Fruit fly (Drosophila melanogaster) whole organism, embryonic: ENCODE results near the gene Myo95E.

Source experiments
- Asciz ChIP-seq: fragments of 200-800 bp; sonication (Bioruptor generic); optimal IDR thresholded peaks from 2 replicates; lab custom pipeline; 2017; ENCODE audit warnings: missing biosample characterization, mild to moderate bottlenecking, missing genetic modification characterization, missing genetic modification reagents
- Atf6 ChIP-seq: fragments of 200-800 bp; sonication (Bioruptor generic); IDR thresholded peaks from 2 replicates; pipeline ENCODE4 v1.3.6; 2022; ENCODE audit warnings: missing biosample characterization, missing genetic modification characterization
- Awh ChIP-seq: fragments of 200-800 bp; sonication (Bioruptor generic); IDR thresholded peaks from 2 replicates; pipeline ENCODE4, ENCODE4 v1.3.6; 2022; ENCODE audit warnings: missing biosample characterization, missing genetic modification characterization
- CG11398 ChIP-seq: fragments of 200-800 bp; sonication (Bioruptor generic); optimal IDR thresholded peaks from 2 replicates; lab custom pipeline; 2016; ENCODE audit warnings: missing biosample characterization, missing genetic modification characterization
- CG12155 ChIP-seq: fragments of 200-800 bp; sonication (Bioruptor generic); optimal IDR thresholded peaks from 3 replicates; lab custom pipeline; 2016; ENCODE audit warnings: missing biosample characterization, missing genetic modification characterization
- CG1233 ChIP-seq: fragments of 200-800 bp; sonication (Bioruptor generic); optimal IDR thresholded peaks from 4 replicates; lab custom pipeline; 2018; ENCODE audit warnings: missing biosample characterization, mild to moderate bottlenecking, missing genetic modification characterization
- CG12769 ChIP-seq: fragments of 200-800 bp; sonication (Bioruptor generic); optimal IDR thresholded peaks from 2 replicates; lab custom pipeline; 2019; ENCODE audit warnings: missing biosample characterization, mild to moderate bottlenecking, missing genetic modification characterization, moderate library complexity
- CG13894 ChIP-seq: fragments of 200-800 bp; sonication (Bioruptor generic); optimal IDR thresholded peaks from 3 replicates; lab custom pipeline; 2018; ENCODE audit warnings: missing biosample characterization, mild to moderate bottlenecking, missing genetic modification characterization, moderate library complexity
- CG1602 ChIP-seq: fragments of 200-800 bp; sonication (Bioruptor generic); optimal IDR thresholded peaks from 3 replicates; lab custom pipeline; 2016; ENCODE audit warnings: missing biosample characterization, missing genetic modification characterization
- CG17385 ChIP-seq: fragments of 200-800 bp; sonication (Bioruptor generic); optimal IDR thresholded peaks from 3 replicates; lab custom pipeline; 2018; ENCODE audit warnings: missing biosample characterization, mild to moderate bottlenecking, missing genetic modification characterization
- CG18262 ChIP-seq: fragments of 200-800 bp; optimal IDR thresholded peaks from 3 replicates; lab custom pipeline; 2019; ENCODE audit warnings: missing biosample characterization, mild to moderate bottlenecking, missing genetic modification characterization, moderate library complexity
- CG2199 ChIP-seq: fragments of 200-800 bp; sonication (Bioruptor generic); IDR thresholded peaks from 3 replicates; pipeline ENCODE4 v1.3.6; 2022; ENCODE audit warnings: missing biosample characterization, missing genetic modification characterization
- CG2712 ChIP-seq: fragments of 200-800 bp; optimal IDR thresholded peaks from 3 replicates; lab custom pipeline; 2019; ENCODE audit warnings: missing biosample characterization, mild to moderate bottlenecking, missing genetic modification characterization, moderate library complexity
- CG32767 ChIP-seq: fragments of 200-800 bp; sonication (Bioruptor generic); IDR thresholded peaks from 2 replicates; pipeline ENCODE4 v1.3.6; 2022; ENCODE audit warnings: missing biosample characterization, missing genetic modification characterization
- CG32772 ChIP-seq: fragments of 200-800 bp; sonication (Bioruptor generic); IDR thresholded peaks from 2 replicates; pipeline ENCODE4 v1.3.6; 2022; ENCODE audit warnings: missing biosample characterization, missing genetic modification characterization
- CG3407 ChIP-seq: fragments of 200-800 bp; sonication (Bioruptor generic); optimal IDR thresholded peaks from 2 replicates; lab custom pipeline; 2018; ENCODE audit warnings: missing biosample characterization, mild to moderate bottlenecking, missing genetic modification characterization
- CG3847 ChIP-seq: fragments of 200-800 bp; sonication (Bioruptor generic); IDR thresholded peaks from 2 replicates; pipeline ENCODE4 v1.3.6; 2022; ENCODE audit warnings: missing biosample characterization, missing genetic modification characterization
- CG7556 ChIP-seq: fragments of 200-800 bp; sonication (Bioruptor generic); optimal IDR thresholded peaks from 2 replicates; lab custom pipeline; 2017; ENCODE audit warnings: missing biosample characterization, mild to moderate bottlenecking, missing genetic modification characterization
- CG8924 ChIP-seq: fragments of 200-800 bp; optimal IDR thresholded peaks from 3 replicates; lab custom pipeline; 2019; ENCODE audit warnings: missing biosample characterization, mild to moderate bottlenecking, missing genetic modification characterization, moderate library complexity
- CG9215 ChIP-seq: fragments of 200-800 bp; sonication (Bioruptor generic); IDR thresholded peaks from 2 replicates; pipeline ENCODE4 v1.3.6; 2022; ENCODE audit warnings: missing biosample characterization, missing genetic modification characterization
- Deaf1 ChIP-seq: fragments of 200-800 bp; optimal IDR thresholded peaks from 3 replicates; lab custom pipeline; 2019; ENCODE audit warnings: missing biosample characterization, mild to moderate bottlenecking, missing genetic modification characterization, moderate library complexity
- Eip74EF ChIP-seq, 2 experiments: fragments of 200-800 bp in 1 of 2; fragments of >200 bp in 1 of 2; sonication (Bioruptor generic) in 1 of 2; optimal IDR thresholded peaks; 2 replicates each; lab custom pipeline; 2017 to 2019; ENCODE audit warnings: missing biosample characterization in 2 of 2, missing genetic modification characterization in 2 of 2, mild to moderate bottlenecking in 1 of 2, moderate library complexity in 1 of 2
- HmgD ChIP-seq: fragments of 200-800 bp; sonication (Bioruptor generic); optimal IDR thresholded peaks from 3 replicates; lab custom pipeline; 2016; ENCODE audit warnings: missing biosample characterization, missing genetic modification characterization
- Hmr ChIP-seq: fragments of 200-800 bp; sonication (Bioruptor generic); optimal IDR thresholded peaks from 3 replicates; lab custom pipeline; 2017; ENCODE audit warnings: mild to moderate bottlenecking, missing biosample characterization, missing genetic modification reagents, missing genetic modification characterization
- Hr78 ChIP-seq, 2 experiments: fragments of 200-800 bp in 1 of 2; fragments of >200 bp in 1 of 2; sonication (Bioruptor generic) in 1 of 2; optimal IDR thresholded peaks; 2 replicates each; lab custom pipeline; 2017 to 2019; ENCODE audit warnings: missing biosample characterization in 2 of 2, missing genetic modification characterization in 2 of 2, mild to moderate bottlenecking in 1 of 2, moderate library complexity in 1 of 2
- Mad ChIP-seq: fragments of 200-800 bp; sonication (Bioruptor generic); optimal IDR thresholded peaks from 2 replicates; lab custom pipeline; 2016; ENCODE audit warnings: missing biosample characterization, missing genetic modification characterization
- Mes4 ChIP-seq: fragments of 200-800 bp; sonication (Bioruptor generic); optimal IDR thresholded peaks from 2 replicates; lab custom pipeline; 2016; ENCODE audit warnings: missing biosample characterization, missing genetic modification characterization
- Oaz ChIP-seq: fragments of 200-800 bp; sonication (Bioruptor generic); IDR thresholded peaks from 2 replicates; pipeline ENCODE4 v1.3.6; 2022; ENCODE audit warnings: missing biosample characterization, missing genetic modification characterization
- Poxn ChIP-seq: fragments of 200-800 bp; sonication (Bioruptor generic); IDR thresholded peaks from 2 replicates; pipeline ENCODE4 v1.3.6; 2022; ENCODE audit warnings: missing biosample characterization, missing genetic modification characterization
- Rx ChIP-seq: fragments of 200-800 bp; sonication (Bioruptor generic); IDR thresholded peaks from 2 replicates; pipeline ENCODE4 v1.3.6; 2022; ENCODE audit warnings: missing biosample characterization, missing genetic modification characterization
- Side ChIP-seq: fragments of 200-800 bp; sonication (Bioruptor generic); optimal IDR thresholded peaks from 2 replicates; lab custom pipeline; 2016; ENCODE audit warnings: missing biosample characterization, missing genetic modification characterization
- Six4 ChIP-seq: fragments of 200-800 bp; sonication (Bioruptor generic); optimal IDR thresholded peaks from 2 replicates; lab custom pipeline; 2016; ENCODE audit warnings: missing biosample characterization, missing genetic modification characterization
- Vsx1 ChIP-seq: fragments of 200-800 bp; sonication (Bioruptor generic); optimal IDR thresholded peaks from 2 replicates; lab custom pipeline; 2017; ENCODE audit warnings: missing biosample characterization, mild to moderate bottlenecking, missing genetic modification characterization, missing genetic modification reagents
- bcd ChIP-seq: fragments of 200-800 bp; sonication (Bioruptor generic); optimal IDR thresholded peaks from 2 replicates; lab custom pipeline; 2017; ENCODE audit warnings: missing biosample characterization, mild to moderate bottlenecking, missing genetic modification characterization
- br ChIP-seq: fragments of >200 bp; optimal IDR thresholded peaks from 2 replicates; lab custom pipeline; 2017
- cas ChIP-seq: fragments of 200-800 bp; sonication (Bioruptor generic); IDR thresholded peaks from 2 replicates; pipeline ENCODE4 v1.3.6; 2022; ENCODE audit warnings: missing biosample characterization, missing genetic modification characterization
- dati ChIP-seq: fragments of 200-800 bp; sonication (Bioruptor generic); IDR thresholded peaks from 2 replicates; pipeline ENCODE4 v1.3.6; 2022; ENCODE audit warnings: missing biosample characterization, missing genetic modification characterization
- en ChIP-seq: fragments of 200-800 bp; sonication (Bioruptor generic); optimal IDR thresholded peaks from 2 replicates; lab custom pipeline; 2016; ENCODE audit warnings: missing biosample characterization, missing genetic modification characterization
- grn ChIP-seq: fragments of 200-800 bp; sonication (Bioruptor generic); optimal IDR thresholded peaks from 3 replicates; lab custom pipeline; 2017; ENCODE audit warnings: missing biosample characterization, missing genetic modification characterization
- insv ChIP-seq, 2 experiments: fragments of 200-800 bp; sonication (Bioruptor generic); optimal IDR thresholded peaks; 3 replicates each; lab custom pipeline; 2016 to 2018; ENCODE audit warnings: missing biosample characterization in 2 of 2, missing genetic modification characterization in 2 of 2
- jumu ChIP-seq: fragments of 200-800 bp; sonication (Bioruptor generic); optimal IDR thresholded peaks from 3 replicates; lab custom pipeline; 2016; ENCODE audit warnings: missing biosample characterization, missing genetic modification characterization
- nom ChIP-seq: fragments of 200-800 bp; sonication (Bioruptor generic); optimal IDR thresholded peaks from 2 replicates; lab custom pipeline; 2017; ENCODE audit warnings: missing biosample characterization, missing genetic modification characterization, mild to moderate bottlenecking, moderate library complexity, missing genetic modification reagents
- oc ChIP-seq: fragments of 200-800 bp; sonication (Bioruptor generic); optimal IDR thresholded peaks from 2 replicates; lab custom pipeline; 2018; ENCODE audit warnings: missing biosample characterization, mild to moderate bottlenecking, missing genetic modification characterization, moderate library complexity
- onecut ChIP-seq: fragments of 200-800 bp; sonication (Bioruptor generic); IDR thresholded peaks from 2 replicates; pipeline ENCODE4 v1.3.6; 2022; ENCODE audit warnings: missing biosample characterization, missing genetic modification characterization
- psq ChIP-seq: fragments of 200-800 bp; sonication (Bioruptor generic); optimal IDR thresholded peaks from 2 replicates; lab custom pipeline; 2017; ENCODE audit warnings: missing biosample characterization, missing genetic modification characterization
- schlank ChIP-seq: fragments of 200-800 bp; sonication (Bioruptor generic); optimal IDR thresholded peaks from 2 replicates; lab custom pipeline; 2018; ENCODE audit warnings: missing biosample characterization, mild to moderate bottlenecking, missing genetic modification characterization
- shn ChIP-seq: fragments of 200-800 bp; sonication (Bioruptor generic); optimal IDR thresholded peaks from 3 replicates; lab custom pipeline; 2016; ENCODE audit warnings: missing biosample characterization, missing genetic modification characterization
- sim ChIP-seq: fragments of 200-800 bp; sonication (Bioruptor generic); IDR thresholded peaks from 2 replicates; pipeline ENCODE4 v1.3.6; 2022; ENCODE audit warnings: missing biosample characterization, missing genetic modification characterization
- tio ChIP-seq: fragments of 200-800 bp; sonication (Bioruptor generic); optimal IDR thresholded peaks from 2 replicates; lab custom pipeline; 2017; ENCODE audit warnings: missing biosample characterization, missing genetic modification characterization, inconsistent platforms
- zfh1 ChIP-seq: fragments of 200-800 bp; sonication (Bioruptor generic); IDR thresholded peaks from 3 replicates; pipeline ENCODE4 v1.3.6; 2022; ENCODE audit warnings: missing biosample characterization, missing genetic modification characterization

Gene Myo95E

DNA sequence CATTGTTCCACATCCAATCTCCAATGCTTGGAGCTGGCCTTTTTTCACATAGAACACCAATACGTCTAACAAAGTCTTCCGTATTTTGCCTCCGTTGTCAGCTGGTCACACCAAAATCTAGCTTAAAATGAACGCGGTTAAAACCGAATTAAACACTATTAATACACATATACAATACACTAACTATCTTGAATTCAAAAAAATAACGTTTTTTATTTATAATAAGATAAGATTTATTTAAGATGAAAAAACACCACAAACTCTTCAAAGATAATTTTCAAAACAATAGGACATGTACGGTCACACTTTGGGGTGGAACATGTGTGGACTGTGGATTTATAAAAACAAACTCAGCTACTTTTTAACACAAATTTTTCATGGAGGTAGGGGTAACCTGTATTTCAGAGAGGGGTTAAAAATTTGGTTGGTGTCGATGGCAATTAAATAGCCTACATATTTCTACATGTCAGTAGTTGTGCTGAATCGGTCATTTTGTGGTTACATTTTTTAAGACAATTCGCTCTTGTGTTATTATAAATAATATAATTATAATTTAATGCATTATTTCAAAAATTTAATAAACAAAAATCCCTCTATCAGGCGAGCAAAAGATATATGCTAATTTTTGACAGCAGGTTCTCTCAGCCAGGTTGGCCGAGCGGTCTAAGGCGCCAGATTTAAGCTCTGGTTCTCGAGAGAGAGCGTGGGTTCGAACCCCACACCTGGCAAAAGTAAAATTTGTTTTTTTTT lies 48.8 kb downstream of the Myo95E start, which contains the start of gene CG13605 (continued):
- TF ChIP-seq shn (peak; percentile 41), jumu (GFP tag; lab: Kevin White, UChicago) (peak; percentile 24), Oaz (GFP tag; lab: Robert Waterston, UW) (no peak), br (lab: Kevin White, UChicago) (no peak), Asciz (GFP tag; lab: Kevin White, UChicago) (peak; percentile 71), en (GFP tag; lab: Kevin White, UChicago) (no peak), onecut (GFP tag; lab: Robert Waterston, UW) (peak; percentile 51), CG17385 (peak; percentile 70), CG7556 (GFP tag; lab: Kevin White, UChicago) (peak; percentile 75), Awh (GFP tag; lab: Robert Waterston, UW) (peak; percentile 37; the same call in 1 of the 2 replicates), CG3407 (GFP tag; lab: Kevin White, UChicago) (peak; percentile 9), nom (GFP tag; lab: Kevin White, UChicago) (peak; percentile 90), CG3847 (GFP tag; lab: Robert Waterston, UW) (peak; percentile 26; the same call in 1 of the 2 replicates), CG2712 (tag; lab: Kevin White, UChicago) (peak; percentile 80), HmgD (GFP tag; lab: Kevin White, UChicago) (no peak), Mad (no peak), psq (peak; percentile 23), zfh1 (GFP tag; lab: Robert Waterston, UW) (peak; percentile 50; the same call in 1 of the 3 replicates), CG32767 (GFP tag; lab: Robert Waterston, UW) (no peak), CG32772 (peak; percentile 41), Six4 (GFP tag; lab: Kevin White, UChicago) (peak; percentile 52), insv (GFP tag; optimal IDR thresholded peaks at IDR 0.05; lab: Kevin White, UChicago) (peak in 1 of 2 experiments; percentile 4), CG1233 (peak; percentile 70), bcd (peak; percentile 70), CG12155 (GFP tag; lab: Kevin White, UChicago) (peak; percentile 75), Vsx1 (peak; percentile 68), cas (GFP tag; lab: Robert Waterston, UW) (peak; percentile 74), CG13894 (tag; lab: Kevin White, UChicago) (peak; percentile 80), Poxn (GFP tag; lab: Robert Waterston, UW) (no peak), Atf6 (GFP tag; lab: Robert Waterston, UW) (peak; percentile 69), CG18262 (peak; percentile 75), Eip74EF (GFP tag; optimal IDR thresholded peaks at IDR 0.05; lab: Kevin White, UChicago) (peak in 1 of 2 experiments; percentile 69), CG2199 (GFP tag; lab: Robert Waterston, UW) (0 out of 3 replicates have a peak, but pooled peaks have one; percentile 17), CG12769 (tag; lab: Kevin White, UChicago) (no peak), CG11398 (no peak), Rx (GFP tag; lab: Robert Waterston, UW) (peak; percentile 23; the same call in 1 of the 2 replicates), Hmr (GFP tag; lab: Kevin White, UChicago) (peak; percentile 84), tio (GFP tag; lab: Kevin White, UChicago) (peak; percentile 69), Hr78 (GFP tag; optimal IDR thresholded peaks at IDR 0.05; lab: Kevin White, UChicago) (no peak), Side (GFP tag; lab: Kevin White, UChicago) (peak; percentile 35), CG8924 (peak; percentile 85), Deaf1 (peak; percentile 47), dati (GFP tag; lab: Robert Waterston, UW) (0 out of 2 replicates have a peak, but pooled peaks have one; percentile 42), schlank (tag; lab: Kevin White, UChicago) (peak; percentile 55), CG9215 (GFP tag; lab: Robert Waterston, UW) (peak; percentile 24; the same call in 1 of the 2 replicates), sim (no peak), grn (no peak), CG1602 (peak; percentile 27), Mes4 (GFP tag; lab: Kevin White, UChicago) (peak; percentile 22), oc (tag; lab: Kevin White, UChicago) (peak; percentile 63)
